Fruit fly (Drosophila melanogaster) whole organism, larva: Measurements from ENCODE around the gene CG33922.

Experiments
- noc ChIP-seq: fragments of 200-800 bp; sonication (Bioruptor generic); optimal IDR thresholded peaks from 3 replicates; lab custom pipeline; 2019; ENCODE audit warnings: missing biosample characterization, mild to moderate bottlenecking, missing genetic modification characterization, moderate library complexity

The CG33922 gene

DNA sequence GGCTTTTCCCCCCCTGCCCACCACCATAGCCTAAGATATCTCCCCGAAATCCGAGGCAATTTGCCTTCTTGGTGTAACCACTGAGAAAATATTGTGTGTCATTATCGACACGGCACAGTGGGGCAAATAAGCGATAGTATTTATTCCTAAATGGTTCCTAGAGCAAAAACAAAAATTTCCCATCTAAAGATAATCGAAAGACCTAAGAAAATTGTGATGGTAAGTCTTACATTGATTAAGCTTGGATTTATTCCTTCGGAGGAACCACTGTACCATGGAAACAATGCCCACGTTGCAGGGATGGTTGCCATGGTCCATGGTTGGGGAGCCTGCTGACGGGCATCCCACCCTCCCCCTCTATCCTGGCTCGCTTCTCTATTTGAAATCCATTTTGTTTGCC lies 27.5 kb downstream of the CG33922 start:
- no peak for TF ChIP-seq noc (tag; lab: Kevin White, UChicago)

DNA sequence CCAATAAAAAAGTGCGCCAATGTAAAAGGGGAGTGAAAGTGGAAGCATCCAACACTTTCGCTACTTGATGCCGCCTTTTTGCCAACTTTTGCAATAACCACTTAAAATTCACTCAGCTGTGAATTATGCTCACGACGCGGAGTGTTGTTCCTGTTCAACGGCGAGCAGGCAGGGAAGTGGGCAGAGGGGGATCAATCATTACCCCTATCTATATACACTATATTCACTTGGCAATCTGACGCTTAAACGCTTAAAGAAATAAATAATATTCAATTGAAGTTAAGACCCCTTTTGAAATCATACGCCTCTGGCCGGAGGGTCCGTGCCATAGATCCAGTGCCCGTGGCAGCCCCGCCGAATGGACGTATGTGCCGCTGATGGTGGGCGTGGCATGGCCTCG lies 28.7 kb downstream of the CG33922 start:
- no peak for TF ChIP-seq noc (tag; lab: Kevin White, UChicago)

DNA sequence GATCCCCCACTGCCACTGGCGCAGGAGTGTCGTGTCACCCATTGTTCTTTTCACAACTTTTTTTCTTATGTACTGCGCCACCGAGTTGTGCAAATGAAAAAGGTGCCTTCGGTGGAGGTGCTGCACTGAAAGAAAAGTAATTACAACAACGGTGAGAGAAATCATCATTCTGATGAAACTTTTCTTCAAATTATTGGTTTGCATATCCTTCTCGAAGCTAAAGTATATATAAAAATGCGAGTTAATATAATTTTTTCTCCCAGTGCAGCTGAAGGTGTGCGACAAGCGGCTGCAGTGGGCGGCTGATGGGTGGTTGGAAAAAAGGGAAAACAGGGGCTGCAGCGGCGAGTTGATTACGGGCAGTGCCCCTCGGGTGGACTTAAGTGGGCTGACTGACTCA lies 31.6 kb downstream of the CG33922 start:
- no peak for TF ChIP-seq noc (tag; lab: Kevin White, UChicago)
